Worm (Caenorhabditis elegans) whole organism, L2 larva: ENCODE data around the gene H39E23.3.

ENCODE experiments used
- C34F6.9 ChIP-seq: fragments of 150-350 bp; optimal IDR thresholded peaks from 2 replicates; lab custom pipeline; 2014; ENCODE audit warnings: missing biosample characterization, missing genetic modification characterization
- F13H6.1 ChIP-seq: sonication (generic microtip); optimal IDR thresholded peaks from 2 replicates; lab custom pipeline; 2016; ENCODE audit warnings: missing genetic modification characterization, missing compliant biosample characterization
- Y55F3AM.14 ChIP-seq: fragments of 200-800 bp; sonication (Bioruptor generic); optimal IDR thresholded peaks from 2 replicates; lab custom pipeline; 2018; ENCODE audit warnings: mild to moderate bottlenecking, missing genetic modification characterization, missing compliant biosample characterization
- aly-2 ChIP-seq: fragments of 150-350 bp; optimal IDR thresholded peaks from 2 replicates; lab custom pipeline; 2014; ENCODE audit warnings: missing biosample characterization, missing genetic modification characterization
- ama-1 ChIP-seq: fragments of 150-350 bp; optimal IDR thresholded peaks from 2 replicates; lab custom pipeline; 2018; ENCODE audit warnings: inconsistent platforms
- ceh-16 ChIP-seq: fragments of 150-350 bp; optimal IDR thresholded peaks from 2 replicates; lab custom pipeline; 2014; ENCODE audit warnings: missing biosample characterization, missing genetic modification characterization
- dmd-4 ChIP-seq: sonication (generic microtip); optimal IDR thresholded peaks from 2 replicates; lab custom pipeline; 2017; ENCODE audit warnings: missing biosample characterization, missing genetic modification characterization
- egl-27 ChIP-seq: sonication (generic microtip); optimal IDR thresholded peaks from 3 replicates; lab custom pipeline; 2017; ENCODE audit warnings: missing biosample characterization, missing genetic modification reagents, missing genetic modification characterization
- elt-1 ChIP-seq: fragments of 150-350 bp; optimal IDR thresholded peaks from 2 replicates; lab custom pipeline; 2014; ENCODE audit warnings: missing biosample characterization, missing genetic modification characterization
- elt-3 ChIP-seq: sonication (generic microtip); optimal IDR thresholded peaks from 2 replicates; lab custom pipeline; 2017; ENCODE audit warnings: missing biosample characterization, missing genetic modification characterization
- fos-1 ChIP-seq: fragments of 150-350 bp; optimal IDR thresholded peaks from 2 replicates; lab custom pipeline; 2014; ENCODE audit warnings: missing biosample characterization, missing genetic modification characterization
- gmeb-1 ChIP-seq: fragments of 150-350 bp; optimal IDR thresholded peaks from 2 replicates; lab custom pipeline; 2014; ENCODE audit warnings: missing biosample characterization, missing genetic modification characterization
- lin-11 ChIP-seq: fragments of 150-350 bp; sonication (generic microtip); optimal IDR thresholded peaks from 2 replicates; lab custom pipeline; 2014; ENCODE audit warnings: missing biosample characterization, missing genetic modification characterization, inconsistent platforms, mixed read lengths
- lsy-2 ChIP-seq, 2 experiments: fragments of 150-350 bp in 1 of 2; sonication (generic microtip) in 1 of 2; optimal IDR thresholded peaks; 2 replicates each; lab custom pipeline; 2014 to 2017; ENCODE audit warnings: missing biosample characterization in 2 of 2, missing genetic modification characterization in 2 of 2
- mab-5 ChIP-seq: fragments of 150-350 bp; optimal IDR thresholded peaks from 2 replicates; lab custom pipeline; 2014; ENCODE audit warnings: missing biosample characterization, missing genetic modification characterization
- mbf-1 ChIP-seq: sonication (generic microtip); optimal IDR thresholded peaks from 2 replicates; lab custom pipeline; 2017; ENCODE audit warnings: missing biosample characterization, missing genetic modification characterization
- mdl-1 ChIP-seq, 2 experiments: fragments of 150-350 bp in 1 of 2; sonication (generic microtip) in 1 of 2; optimal IDR thresholded peaks; 2 replicates each; lab custom pipeline; 2017; ENCODE audit warnings: missing biosample characterization in 2 of 2, missing genetic modification characterization in 2 of 2
- nhr-10 ChIP-seq: sonication (generic microtip); optimal IDR thresholded peaks from 2 replicates; lab custom pipeline; 2017; ENCODE audit warnings: missing biosample characterization, missing genetic modification characterization
- nhr-12 ChIP-seq: fragments of 150-350 bp; optimal IDR thresholded peaks from 2 replicates; lab custom pipeline; 2014; ENCODE audit warnings: missing biosample characterization, missing genetic modification characterization
- nhr-129 ChIP-seq: fragments of 150-350 bp; optimal IDR thresholded peaks from 2 replicates; lab custom pipeline; 2014; ENCODE audit warnings: missing biosample characterization, missing genetic modification characterization
- nhr-23 ChIP-seq: fragments of 150-350 bp; optimal IDR thresholded peaks from 2 replicates; lab custom pipeline; 2014; ENCODE audit warnings: missing biosample characterization, missing genetic modification reagents, missing genetic modification characterization
- nhr-25 ChIP-seq: fragments of 150-350 bp; sonication (generic microtip); optimal IDR thresholded peaks from 3 replicates; lab custom pipeline; 2014; ENCODE audit warnings: missing biosample characterization, missing genetic modification characterization
- nhr-77 ChIP-seq: fragments of 150-350 bp; optimal IDR thresholded peaks from 2 replicates; lab custom pipeline; 2014; ENCODE audit warnings: missing biosample characterization, missing genetic modification characterization
- sem-4 ChIP-seq: fragments of 150-350 bp; optimal IDR thresholded peaks from 2 replicates; lab custom pipeline; 2014; ENCODE audit warnings: missing biosample characterization, missing genetic modification reagents, missing genetic modification characterization
- skn-1 ChIP-seq: sonication (generic microtip); optimal IDR thresholded peaks from 2 replicates; lab custom pipeline; 2017; ENCODE audit warnings: missing biosample characterization, missing genetic modification characterization
- sma-3 ChIP-seq: sonication (generic microtip); optimal IDR thresholded peaks from 2 replicates; lab custom pipeline; 2016; ENCODE audit warnings: missing genetic modification reagents, missing genetic modification characterization, missing compliant biosample characterization
- unc-55 ChIP-seq: fragments of 150-350 bp; sonication (generic microtip); optimal IDR thresholded peaks from 3 replicates; lab custom pipeline; 2014; ENCODE audit warnings: missing biosample characterization, missing genetic modification reagents, missing genetic modification characterization
- unc-62 ChIP-seq: fragments of 150-350 bp; optimal IDR thresholded peaks from 2 replicates; lab custom pipeline; 2014; ENCODE audit warnings: missing biosample characterization, missing genetic modification reagents, missing genetic modification characterization
- zag-1 ChIP-seq: fragments of 150-350 bp; optimal IDR thresholded peaks from 2 replicates; lab custom pipeline; 2014; ENCODE audit warnings: missing biosample characterization, missing genetic modification characterization
- ztf-11 ChIP-seq: sonication (generic microtip); optimal IDR thresholded peaks from 2 replicates; lab custom pipeline; 2017; ENCODE audit warnings: missing biosample characterization, missing genetic modification characterization

The H39E23.3 gene

DNA sequence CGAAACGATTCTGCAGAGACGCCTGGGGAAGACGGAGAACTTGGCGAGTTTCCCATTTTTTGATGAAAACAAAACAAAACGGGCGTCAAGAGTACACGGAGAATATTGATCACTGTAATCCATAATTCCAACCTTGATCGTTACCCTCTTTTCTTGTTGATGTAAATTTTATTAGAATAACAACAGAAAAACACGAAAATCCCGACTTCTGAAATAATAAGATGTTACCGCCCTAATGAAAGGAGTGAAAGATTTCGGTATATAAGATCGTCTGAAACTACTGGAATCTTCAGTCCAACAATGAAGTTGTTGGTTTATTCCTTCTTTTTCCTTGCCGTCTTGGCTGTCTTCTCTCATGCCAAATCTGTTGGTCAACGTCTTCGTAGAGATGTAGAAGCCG lies 3.6 kb upstream of the H39E23.3 start, which contains the start of gene D1086.9:
TSS of gene D1086.9 (plus strand) at position 301 of the 400 bp plus-strand sequence.
- TF ChIP-seq nhr-77 (tag; lab: Kevin White, UChicago) (no peak), ama-1 (lab: Kevin White, UChicago) (no peak), nhr-10 (tag; lab: Kevin White, UChicago) (no peak), sem-4 (tag; lab: Kevin White, UChicago) (no peak), nhr-23 (no peak), mbf-1 (tag; lab: Kevin White, UChicago) (no peak), gmeb-1 (tag; lab: Kevin White, UChicago) (no peak), zag-1 (no peak)

DNA sequence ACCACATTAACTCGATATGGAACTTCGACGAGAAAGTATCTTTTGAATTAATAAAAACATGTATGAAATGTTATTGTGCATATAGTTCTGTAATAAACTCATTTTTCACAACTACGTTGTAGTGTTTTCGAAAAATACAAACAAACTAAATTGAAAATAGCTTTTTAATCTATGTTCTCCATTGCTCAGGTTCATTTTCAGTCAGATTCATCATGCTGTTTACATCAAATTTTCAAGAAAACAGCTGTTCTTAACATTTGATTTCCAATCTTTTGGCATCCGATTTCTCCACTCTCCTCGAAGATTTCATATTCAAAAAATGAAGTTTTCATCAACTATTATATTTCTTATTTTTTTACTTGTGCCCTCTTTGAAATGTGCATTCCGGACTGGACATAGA lies 2.4 kb downstream of the H39E23.3 start, which contains the start of gene H39E23.2:
TSS of gene H39E23.2 (plus strand) at position 301 of the 400 bp plus-strand sequence.
- TF ChIP-seq ceh-16 (tag; lab: Kevin White, UChicago) (no peak), F13H6.1 (tag; lab: Kevin White, UChicago) (no peak), gmeb-1 (tag; lab: Kevin White, UChicago) (no peak), elt-3 (tag; lab: Kevin White, UChicago) (no peak)

DNA sequence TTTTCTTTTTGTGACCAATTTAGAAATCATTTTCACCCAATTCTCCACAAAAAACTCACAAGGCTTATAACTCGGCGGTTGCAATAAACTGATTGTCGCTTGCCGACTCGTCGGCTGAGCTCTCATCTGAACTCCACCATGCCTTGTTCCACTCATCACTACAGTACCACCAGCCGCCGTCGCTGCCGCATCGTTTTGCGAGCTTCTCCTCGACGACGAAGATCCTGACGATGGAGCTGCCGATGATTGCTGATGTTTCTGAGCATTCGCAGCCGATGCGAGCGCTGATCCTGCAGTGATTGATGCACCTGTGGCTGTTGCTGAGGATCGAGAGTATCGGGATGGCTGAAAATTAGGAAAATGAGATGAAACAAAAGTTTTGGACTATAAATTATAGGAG lies 13.1 kb downstream of the H39E23.3 start:
- TF ChIP-seq C34F6.9 (tag; lab: Kevin White, UChicago) (no peak), zag-1 (no peak), lin-11 (tag; lab: Kevin White, UChicago) (no peak), nhr-77 (tag; lab: Kevin White, UChicago) (no peak), nhr-12 (tag; lab: Kevin White, UChicago) (no peak), fos-1 (tag; lab: Kevin White, UChicago) (no peak), nhr-10 (tag; lab: Kevin White, UChicago) (no peak), lsy-2 (tag; optimal IDR thresholded peaks at IDR 0.05; lab: Kevin White, UChicago) (no peak), nhr-23 (no peak), mdl-1 (tag; optimal IDR thresholded peaks at IDR 0.05; lab: Kevin White, UChicago) (no peak), elt-1 (tag; lab: Kevin White, UChicago) (no peak), mbf-1 (tag; lab: Kevin White, UChicago) (no peak), aly-2 (tag; lab: Kevin White, UChicago) (no peak), egl-27 (tag; lab: Kevin White, UChicago) (no peak), ztf-11 (no peak), unc-55 (no peak), dmd-4 (no peak), ama-1 (lab: Kevin White, UChicago) (no peak), sem-4 (tag; lab: Kevin White, UChicago) (no peak)
- TF ChIP-seq, all 48 proteins: peak for 0

DNA sequence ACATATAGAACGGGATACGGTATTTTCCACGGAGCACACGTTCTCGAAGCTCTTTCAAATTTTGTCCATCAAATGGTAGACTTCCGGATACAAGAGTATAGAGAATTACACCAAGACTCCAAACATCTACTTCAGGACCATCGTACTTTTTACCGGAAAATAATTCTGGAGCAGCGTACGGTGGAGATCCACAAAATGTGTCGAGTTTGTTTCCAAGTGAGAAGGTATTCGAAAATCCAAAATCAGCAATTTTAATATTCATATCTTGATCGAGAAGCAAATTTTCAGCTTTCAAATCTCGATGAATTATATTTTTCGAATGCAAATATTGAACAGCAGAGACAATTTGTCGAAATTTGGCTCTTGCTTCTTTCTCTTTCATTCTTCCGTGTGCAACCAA lies 15.6 kb downstream of the H39E23.3 start:
- TF ChIP-seq F13H6.1 (tag; lab: Kevin White, UChicago) (no peak), lsy-2 (tag; optimal IDR thresholded peaks at IDR 0.05; lab: Kevin White, UChicago) (no peak), dmd-4 (no peak), mdl-1 (tag; optimal IDR thresholded peaks at IDR 0.05; lab: Kevin White, UChicago) (no peak), nhr-25 (tag; lab: Kevin White, UChicago) (no peak), skn-1 (no peak)

DNA sequence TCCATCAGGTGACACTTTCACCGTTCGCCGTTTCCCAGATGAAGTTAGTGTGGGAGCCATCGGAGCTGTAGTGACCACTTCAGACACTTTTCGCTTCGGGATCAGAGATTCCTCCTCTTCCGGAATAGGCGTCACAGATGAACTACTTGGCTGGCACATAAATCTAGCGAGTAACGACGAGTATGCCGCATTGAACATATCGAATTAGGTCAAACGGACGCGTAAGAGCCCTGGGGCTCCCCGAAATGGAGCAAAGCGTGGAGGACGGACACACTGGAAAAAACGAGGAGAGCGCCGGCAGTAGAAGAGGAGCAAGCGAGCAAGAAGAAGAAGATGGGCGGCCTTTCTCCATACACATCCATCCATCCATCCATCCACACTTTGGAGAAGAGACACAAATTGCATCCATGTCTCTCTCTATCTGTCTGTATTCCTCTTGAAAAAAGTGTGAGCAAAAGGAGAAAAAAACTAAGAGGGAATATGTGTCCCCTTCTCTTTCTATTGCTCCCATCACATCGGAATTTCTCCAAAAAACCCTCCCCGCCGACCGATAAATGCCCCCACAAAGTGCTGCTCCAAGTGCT lies 18.8 kb downstream of the H39E23.3 start:
- peak; percentile 17 for TF ChIP-seq nhr-129 (tag; lab: Kevin White, UChicago)
- TF ChIP-seq C34F6.9 (tag; lab: Kevin White, UChicago) = no peak

DNA sequence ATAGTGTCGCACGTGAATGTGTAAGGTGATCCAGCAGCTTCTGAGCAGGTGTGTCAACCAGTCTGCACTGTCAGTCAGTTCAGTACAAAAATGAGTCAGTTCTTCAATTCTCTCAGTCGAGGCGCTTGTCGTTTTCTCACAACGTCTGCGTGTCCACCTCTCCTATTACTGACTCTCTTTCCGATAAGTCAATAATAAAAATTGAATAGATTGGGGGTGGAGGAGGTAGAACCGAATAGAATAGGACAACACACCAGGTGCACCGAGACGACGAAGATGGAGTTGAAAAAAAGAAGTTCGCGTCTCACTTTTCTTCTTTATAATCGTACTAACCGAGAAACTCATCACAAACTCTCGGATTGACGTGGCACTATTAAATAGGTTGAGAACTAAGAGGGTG lies 20.2 kb downstream of the H39E23.3 start:
- no peak for TF ChIP-seq skn-1
- no peak for TF ChIP-seq mdl-1 (tag; optimal IDR thresholded peaks at IDR 0.05; lab: Kevin White, UChicago)
- peak; percentile 18 for TF ChIP-seq nhr-129 (tag; lab: Kevin White, UChicago)
- peak; percentile 52 for TF ChIP-seq fos-1 (tag; lab: Kevin White, UChicago)
- no peak for TF ChIP-seq mab-5 (tag; lab: Kevin White, UChicago)

DNA sequence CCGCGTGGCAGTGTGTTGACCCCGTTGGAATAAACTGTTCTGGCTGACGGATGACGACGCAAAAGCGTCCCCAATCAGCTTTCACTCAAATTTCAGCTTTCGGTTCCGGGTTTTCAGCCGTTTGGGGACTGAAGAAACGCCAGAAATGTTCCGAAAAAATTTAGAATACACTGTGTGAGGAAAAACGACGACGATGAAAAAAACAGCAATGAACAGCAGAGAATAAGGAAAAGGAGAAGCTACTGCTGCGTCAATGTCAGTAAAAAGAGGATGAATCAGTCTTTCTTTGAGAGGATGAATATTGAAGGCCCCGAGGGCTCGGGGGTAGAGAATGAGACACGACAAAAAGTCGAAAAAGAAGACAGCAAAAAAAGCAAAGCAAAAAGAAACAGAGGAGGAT lies 21.2 kb downstream of the H39E23.3 start:
- TF ChIP-seq unc-62 (no peak), mab-5 (tag; lab: Kevin White, UChicago) (no peak), Y55F3AM.14 (GFP tag; lab: Kevin White, UChicago) (peak; percentile 3), sma-3 (no peak)
- TF ChIP-seq, all 48 proteins: peak for 1
